Worm (Caenorhabditis elegans) whole organism, midembryonic: Measurements from ENCODE around the gene F22B7.9.

Source experiments
- T22C8.4 ChIP-seq: fragments of 200-800 bp; sonication (Bioruptor generic); IDR thresholded peaks from 2 replicates; pipeline ENCODE4 v1.3.6; 2022; ENCODE audit warnings: missing genetic modification characterization, missing compliant biosample characterization
- cog-1 ChIP-seq: sonication (generic microtip); optimal IDR thresholded peaks from 2 replicates; lab custom pipeline; 2016; ENCODE audit warnings: missing genetic modification characterization, missing compliant biosample characterization
- flt-1 ChIP-seq: fragments of 200-800 bp; sonication (Bioruptor generic); IDR thresholded peaks from 2 replicates; pipeline ENCODE4 v1.3.6; 2022; ENCODE audit warnings: missing genetic modification characterization, missing compliant biosample characterization
- klf-2 ChIP-seq: fragments of 200-800 bp; sonication (Bioruptor generic); conservative IDR thresholded peaks from 2 replicates; pipeline ENCODE4 v1.3.6; 2022; ENCODE audit warnings: missing genetic modification reagents, missing genetic modification characterization, missing compliant biosample characterization
- med-1 ChIP-seq: sonication (generic microtip); optimal IDR thresholded peaks from 2 replicates; lab custom pipeline; 2017; ENCODE audit warnings: missing genetic modification characterization, mild to moderate bottlenecking, missing compliant biosample characterization, antibody characterized with exemption, missing genetic modification reagents; ENCODE audit not compliant: insufficient read depth
- ref-1 ChIP-seq: fragments of 200-800 bp; sonication (Bioruptor generic); conservative IDR thresholded peaks from 2 replicates; pipeline ENCODE4 v1.3.6; 2022; ENCODE audit warnings: missing genetic modification reagents, missing genetic modification characterization, missing compliant biosample characterization
- tab-1 ChIP-seq: fragments of 200-800 bp; sonication (Bioruptor generic); IDR thresholded peaks from 2 replicates; pipeline ENCODE4 v1.3.6; 2022; ENCODE audit warnings: missing genetic modification characterization, missing compliant biosample characterization
- ztf-23 ChIP-seq: fragments of 200-800 bp; sonication (Bioruptor generic); IDR thresholded peaks from 2 replicates; pipeline ENCODE4 v1.3.6; 2022; ENCODE audit warnings: missing genetic modification reagents, missing genetic modification characterization, missing compliant biosample characterization
- ztf-29 ChIP-seq: fragments of 200-800 bp; sonication (Bioruptor generic); IDR thresholded peaks from 2 replicates; pipeline ENCODE4 v1.3.6; 2022; ENCODE audit warnings: missing genetic modification reagents, missing genetic modification characterization, missing compliant biosample characterization

F22B7.9 gene

DNA sequence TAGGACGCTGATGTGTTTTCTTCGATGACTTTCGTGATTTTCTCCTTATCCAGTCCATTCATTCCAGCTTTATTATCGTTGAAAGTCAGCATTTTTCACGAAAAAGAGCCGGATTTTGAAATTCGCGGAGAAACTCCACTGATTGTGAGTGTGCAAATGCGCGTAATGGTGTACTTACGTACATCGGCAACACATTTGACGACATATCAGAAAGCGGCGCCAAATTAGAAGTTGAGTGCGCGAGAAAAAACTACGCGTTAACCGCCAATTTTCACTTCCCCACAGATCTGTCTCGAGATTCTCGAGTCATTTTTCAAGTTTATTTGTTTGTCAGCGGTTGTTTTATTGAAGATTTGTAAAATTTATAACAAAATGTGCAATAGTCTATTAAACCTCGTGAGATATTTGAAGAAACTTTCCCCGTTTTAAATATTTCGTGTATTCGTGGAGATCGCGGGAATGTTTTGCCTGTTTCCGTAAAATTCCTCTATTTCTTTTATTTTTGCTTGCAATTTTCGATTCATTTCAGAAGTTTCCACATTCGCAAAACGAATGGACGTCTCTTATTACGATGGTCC lies 25.2 kb downstream of the F22B7.9 start, which contains the start of the genes polk-1 and gpr-1:
TSS of gene polk-1 (minus strand) at position 186 of the 578 bp plus-strand sequence.
TSS of gene gpr-1 (plus strand) at position 528 of the 578 bp plus-strand sequence.
- TF ChIP-seq ref-1 (no peak), med-1 (no peak), tab-1 (GFP tag; lab: Robert Waterston, UW) (no peak), flt-1 (no peak), ztf-23 (GFP tag; lab: Robert Waterston, UW) (no peak), T22C8.4 (GFP tag; lab: Robert Waterston, UW) (no peak), cog-1 (tag; lab: Kevin White, UChicago) (no peak), klf-2 (no peak), ztf-29 (GFP tag; lab: Robert Waterston, UW) (no peak)

DNA sequence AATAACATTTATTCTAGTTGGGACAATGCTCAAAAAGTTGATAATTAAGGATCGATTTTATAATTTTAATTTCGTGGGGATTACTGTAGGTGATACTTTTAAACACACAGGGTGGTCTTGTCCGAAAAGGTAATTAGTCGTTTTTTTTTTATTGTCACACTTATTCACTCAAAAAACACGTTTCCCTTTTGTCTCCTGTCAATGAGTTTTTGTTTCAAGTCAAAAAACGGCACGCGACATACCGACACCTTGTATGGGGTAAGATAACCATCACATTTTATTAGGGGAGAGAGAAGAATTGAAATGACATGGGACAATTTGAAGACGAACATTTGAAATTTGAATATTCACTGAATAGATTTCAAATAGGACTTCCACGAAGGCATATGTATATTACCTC lies 28.6 kb downstream of the F22B7.9 start:
- TF ChIP-seq ztf-29 (GFP tag; lab: Robert Waterston, UW), result no peak
- TF ChIP-seq flt-1, result no peak
- TF ChIP-seq ztf-23 (GFP tag; lab: Robert Waterston, UW), result no peak
- no peak for TF ChIP-seq T22C8.4 (GFP tag; lab: Robert Waterston, UW)
- no peak for TF ChIP-seq ref-1
- TF ChIP-seq med-1, result no peak
- TF ChIP-seq tab-1 (GFP tag; lab: Robert Waterston, UW), result no peak
- TF ChIP-seq klf-2, result no peak
- no peak for TF ChIP-seq cog-1 (tag; lab: Kevin White, UChicago)

DNA sequence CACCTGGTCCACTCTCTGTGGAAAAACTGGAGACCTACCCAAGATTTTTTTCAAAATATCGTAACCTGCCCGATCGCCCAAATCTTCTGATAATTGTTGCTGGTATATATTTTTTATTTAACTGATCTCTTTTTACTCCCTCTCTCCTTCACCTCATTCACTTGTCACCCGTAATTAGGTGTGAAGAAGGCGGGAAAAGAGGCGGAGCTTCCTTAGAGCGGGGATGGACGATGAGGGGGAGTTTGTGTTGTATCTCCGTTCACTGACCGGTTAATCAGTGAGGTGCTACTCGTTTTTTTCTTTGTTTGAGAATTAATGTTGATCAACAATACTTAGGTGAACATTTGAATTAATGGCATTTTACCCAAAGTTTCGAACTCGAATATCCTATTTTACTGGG lies 31.3 kb downstream of the F22B7.9 start, which contains the start of gene ceh-16:
TSS of gene ceh-16 (plus strand) at position 301 of the 400 bp plus-strand sequence.
- no peak for TF ChIP-seq flt-1
- TF ChIP-seq med-1, result no peak
- no peak for TF ChIP-seq ztf-29 (GFP tag; lab: Robert Waterston, UW)
- TF ChIP-seq T22C8.4 (GFP tag; lab: Robert Waterston, UW), result no peak
- no peak for TF ChIP-seq ztf-23 (GFP tag; lab: Robert Waterston, UW)
- TF ChIP-seq klf-2, result no peak
- TF ChIP-seq tab-1 (GFP tag; lab: Robert Waterston, UW), result no peak
- TF ChIP-seq ref-1, result no peak
- TF ChIP-seq cog-1 (tag; lab: Kevin White, UChicago), result no peak

DNA sequence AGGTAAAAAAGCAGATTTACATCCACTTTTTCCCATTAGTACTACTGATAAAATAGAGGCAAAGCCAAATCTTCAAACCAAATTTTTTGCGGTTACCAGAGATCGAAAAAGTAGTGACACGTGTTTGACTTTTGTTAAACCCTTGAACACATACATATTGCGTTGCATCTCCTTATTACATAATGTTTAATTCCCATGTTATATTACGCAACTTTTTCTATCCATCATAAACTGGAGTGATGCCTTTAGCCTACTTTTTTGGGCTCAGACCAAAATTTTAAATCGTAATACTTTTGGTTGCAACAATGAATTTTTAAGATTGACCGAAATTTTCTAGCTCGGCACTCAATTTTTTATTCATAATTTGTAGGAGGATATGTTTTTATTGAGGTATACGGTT lies 31.7 kb downstream of the F22B7.9 start:
- TF ChIP-seq tab-1 (GFP tag; lab: Robert Waterston, UW) (no peak), med-1 (no peak), ztf-29 (GFP tag; lab: Robert Waterston, UW) (no peak), ztf-23 (GFP tag; lab: Robert Waterston, UW) (no peak), T22C8.4 (GFP tag; lab: Robert Waterston, UW) (no peak), cog-1 (tag; lab: Kevin White, UChicago) (no peak), klf-2 (no peak), flt-1 (no peak), ref-1 (no peak)

DNA sequence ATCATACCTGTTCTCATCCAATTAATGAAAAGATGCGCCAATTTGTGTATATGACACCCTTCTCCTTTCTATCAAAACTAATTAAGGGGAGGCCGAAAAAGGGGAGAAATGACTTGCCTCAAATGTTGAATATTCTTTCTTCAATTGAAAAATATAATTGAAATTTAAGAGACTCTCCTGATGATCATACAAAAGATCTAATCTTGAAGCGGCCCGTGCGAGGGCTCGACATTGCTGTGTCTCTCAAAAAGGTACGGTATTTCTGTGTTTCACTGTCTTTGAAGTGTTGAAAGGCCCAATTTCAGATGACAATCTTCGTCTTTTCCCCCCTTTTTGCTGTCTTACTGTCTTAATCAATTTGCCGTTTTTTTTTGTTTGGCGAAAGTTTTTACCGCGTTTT lies 32.7 kb downstream of the F22B7.9 start:
- TF ChIP-seq klf-2 (no peak), med-1 (no peak), flt-1 (no peak), T22C8.4 (GFP tag; lab: Robert Waterston, UW) (no peak), tab-1 (GFP tag; lab: Robert Waterston, UW) (no peak), ztf-23 (GFP tag; lab: Robert Waterston, UW) (no peak)

DNA sequence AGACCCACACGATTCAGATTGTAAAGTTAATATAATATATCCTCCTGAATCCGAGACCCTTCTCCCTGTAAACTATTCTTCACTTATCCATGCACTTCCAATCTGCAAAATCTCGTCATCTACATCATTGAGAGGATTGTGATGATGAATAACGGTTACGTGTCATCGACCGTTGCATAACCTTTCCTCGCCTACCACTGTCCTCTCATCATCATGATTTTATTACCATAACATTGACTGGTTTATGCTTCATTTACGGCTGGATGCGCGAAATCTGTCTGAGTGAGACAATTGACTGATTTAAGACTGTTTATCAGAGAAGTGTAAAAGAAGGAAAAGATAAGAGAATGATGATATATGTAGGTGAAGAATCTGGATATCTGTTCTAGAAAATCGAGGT lies 33.5 kb downstream of the F22B7.9 start:
- TF ChIP-seq ref-1, result no peak
- TF ChIP-seq klf-2, result no peak
- no peak for TF ChIP-seq T22C8.4 (GFP tag; lab: Robert Waterston, UW)
- TF ChIP-seq flt-1, result no peak
- no peak for TF ChIP-seq ztf-23 (GFP tag; lab: Robert Waterston, UW)
- no peak for TF ChIP-seq ztf-29 (GFP tag; lab: Robert Waterston, UW)
- TF ChIP-seq med-1, result no peak
- no peak for TF ChIP-seq tab-1 (GFP tag; lab: Robert Waterston, UW)
- no peak for TF ChIP-seq cog-1 (tag; lab: Kevin White, UChicago)

DNA sequence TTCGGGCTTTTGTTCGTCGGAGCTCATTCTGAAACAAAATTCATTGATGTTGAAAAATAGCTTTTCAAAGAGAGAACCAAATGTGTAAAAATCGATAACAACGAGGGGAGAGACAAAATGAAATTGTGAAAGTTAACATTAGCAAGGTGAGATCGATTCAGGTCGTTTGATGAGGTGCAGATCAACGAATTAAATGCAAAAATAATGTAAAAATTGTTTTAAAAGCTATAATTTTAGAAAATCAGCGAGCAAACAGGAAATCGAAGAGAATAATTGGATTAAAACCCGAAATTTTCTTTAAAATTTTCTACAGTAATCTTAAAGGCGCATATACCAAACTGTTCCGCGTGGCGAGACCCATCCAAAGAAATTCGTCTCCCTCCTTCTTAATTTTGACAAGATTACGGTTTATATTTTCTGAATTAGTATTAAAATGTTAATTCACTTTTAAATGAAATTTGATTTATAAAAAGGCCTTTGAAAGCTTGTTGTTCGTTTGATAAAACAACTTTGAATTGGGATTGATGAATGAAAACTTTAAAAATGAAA lies 35.2 kb downstream of the F22B7.9 start, which contains the start of gene C13G5.2:
TSS of gene C13G5.2 (minus strand) at position 51 of the 549 bp plus-strand sequence.
- no peak for TF ChIP-seq flt-1
- TF ChIP-seq tab-1 (GFP tag; lab: Robert Waterston, UW), result no peak
- no peak for TF ChIP-seq cog-1 (tag; lab: Kevin White, UChicago)
- TF ChIP-seq med-1, result no peak
- no peak for TF ChIP-seq ztf-29 (GFP tag; lab: Robert Waterston, UW)
- TF ChIP-seq ref-1, result no peak
- peak; percentile 26; the same call in 1 of the 2 replicates for TF ChIP-seq T22C8.4 (GFP tag; lab: Robert Waterston, UW)
- TF ChIP-seq klf-2, result no peak

DNA sequence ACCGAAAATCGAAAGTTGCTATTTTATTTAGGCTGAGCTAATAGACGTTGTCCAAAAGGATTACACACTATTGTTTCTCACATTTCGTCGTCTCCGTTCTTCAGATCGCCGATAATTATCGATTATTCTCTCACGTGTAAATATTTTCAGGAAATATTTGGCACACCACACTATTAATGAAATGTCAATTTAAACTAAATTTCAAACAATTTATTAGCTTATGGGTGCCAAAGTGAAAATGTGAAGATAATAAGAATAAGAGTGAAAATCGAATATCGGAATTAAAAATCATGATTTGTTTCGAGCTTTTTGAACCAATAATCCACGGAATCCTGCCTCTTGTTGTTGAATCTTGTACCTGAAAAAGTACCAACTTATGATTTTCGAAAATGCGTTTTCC lies 37.1 kb downstream of the F22B7.9 start, which contains the start of gene C06E1.11:
TSS of gene C06E1.11 (minus strand) at position 101 of the 400 bp plus-strand sequence.
- no peak for TF ChIP-seq ztf-29 (GFP tag; lab: Robert Waterston, UW)
- TF ChIP-seq med-1, result no peak
- TF ChIP-seq klf-2, result no peak
- no peak for TF ChIP-seq flt-1
- no peak for TF ChIP-seq ztf-23 (GFP tag; lab: Robert Waterston, UW)
- TF ChIP-seq ref-1, result no peak
- no peak for TF ChIP-seq tab-1 (GFP tag; lab: Robert Waterston, UW)
- no peak for TF ChIP-seq cog-1 (tag; lab: Kevin White, UChicago)
- TF ChIP-seq T22C8.4 (GFP tag; lab: Robert Waterston, UW), result no peak

DNA sequence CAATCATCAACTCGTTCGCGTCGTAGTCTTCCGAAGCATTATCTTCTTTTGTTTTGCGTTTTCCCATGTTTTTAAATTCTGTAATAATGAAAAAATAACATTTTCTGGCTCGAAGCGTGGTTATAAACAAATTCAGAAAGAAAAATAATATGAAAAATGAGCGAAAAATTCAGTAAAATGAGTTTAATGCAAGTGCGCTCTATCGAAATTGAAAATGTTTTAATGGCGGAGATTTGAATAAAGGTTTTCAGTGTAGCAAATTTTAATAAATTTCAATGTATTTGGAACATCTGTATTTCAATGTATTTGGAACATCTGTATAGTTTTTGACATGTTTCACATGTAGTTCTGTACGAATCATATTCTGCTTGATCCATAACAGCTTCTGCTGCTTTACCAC lies 39.2 kb downstream of the F22B7.9 start, which contains the start of gene rha-2:
TSS of gene rha-2 (minus strand) at position 80 of the 400 bp plus-strand sequence.
- no peak for TF ChIP-seq med-1
- TF ChIP-seq ztf-29 (GFP tag; lab: Robert Waterston, UW), result no peak
- TF ChIP-seq klf-2, result no peak
- no peak for TF ChIP-seq ref-1
- TF ChIP-seq T22C8.4 (GFP tag; lab: Robert Waterston, UW), result no peak
- no peak for TF ChIP-seq tab-1 (GFP tag; lab: Robert Waterston, UW)
- no peak for TF ChIP-seq cog-1 (tag; lab: Kevin White, UChicago)

DNA sequence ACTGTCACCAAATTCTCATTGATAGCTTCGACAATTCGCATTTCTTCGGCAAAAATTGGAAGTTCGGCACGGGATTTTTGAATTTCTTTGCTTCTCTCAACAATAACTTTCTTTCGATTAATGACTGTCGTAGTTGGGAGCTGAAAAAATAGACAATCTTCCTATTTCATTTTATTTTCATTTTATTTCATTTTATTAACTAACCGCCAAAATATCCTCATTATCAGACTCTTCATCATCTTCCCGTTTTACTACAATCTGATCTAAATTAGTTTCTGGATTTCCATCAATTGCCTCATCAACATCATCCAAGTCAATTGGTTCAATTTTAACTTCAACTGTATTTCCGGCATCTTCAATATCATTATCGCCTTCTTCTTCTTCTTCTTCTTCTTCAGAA lies 40.2 kb downstream of the F22B7.9 start:
- TF ChIP-seq cog-1 (tag; lab: Kevin White, UChicago), result no peak
- no peak for TF ChIP-seq T22C8.4 (GFP tag; lab: Robert Waterston, UW)
- TF ChIP-seq tab-1 (GFP tag; lab: Robert Waterston, UW), result no peak
- TF ChIP-seq klf-2, result no peak
- TF ChIP-seq ref-1, result no peak
- TF ChIP-seq ztf-29 (GFP tag; lab: Robert Waterston, UW), result no peak
- no peak for TF ChIP-seq med-1
- no peak for TF ChIP-seq ztf-23 (GFP tag; lab: Robert Waterston, UW)
- no peak for TF ChIP-seq flt-1
